Worm (Caenorhabditis elegans) whole organism, midembryonic: Measurements from ENCODE around the gene C32D5.14.

ENCODE experiments used
- T22C8.4 ChIP-seq: fragments of 200-800 bp; sonication (Bioruptor generic); IDR thresholded peaks from 2 replicates; pipeline ENCODE4 v1.3.6; 2022; ENCODE audit warnings: missing genetic modification characterization, missing compliant biosample characterization
- cog-1 ChIP-seq: sonication (generic microtip); optimal IDR thresholded peaks from 2 replicates; lab custom pipeline; 2016; ENCODE audit warnings: missing genetic modification characterization, missing compliant biosample characterization
- flt-1 ChIP-seq: fragments of 200-800 bp; sonication (Bioruptor generic); IDR thresholded peaks from 2 replicates; pipeline ENCODE4 v1.3.6; 2022; ENCODE audit warnings: missing genetic modification characterization, missing compliant biosample characterization
- klf-2 ChIP-seq: fragments of 200-800 bp; sonication (Bioruptor generic); conservative IDR thresholded peaks from 2 replicates; pipeline ENCODE4 v1.3.6; 2022; ENCODE audit warnings: missing genetic modification reagents, missing genetic modification characterization, missing compliant biosample characterization
- med-1 ChIP-seq: sonication (generic microtip); optimal IDR thresholded peaks from 2 replicates; lab custom pipeline; 2017; ENCODE audit warnings: missing genetic modification characterization, mild to moderate bottlenecking, missing compliant biosample characterization, antibody characterized with exemption, missing genetic modification reagents; ENCODE audit not compliant: insufficient read depth
- ref-1 ChIP-seq: fragments of 200-800 bp; sonication (Bioruptor generic); conservative IDR thresholded peaks from 2 replicates; pipeline ENCODE4 v1.3.6; 2022; ENCODE audit warnings: missing genetic modification reagents, missing genetic modification characterization, missing compliant biosample characterization
- tab-1 ChIP-seq: fragments of 200-800 bp; sonication (Bioruptor generic); IDR thresholded peaks from 2 replicates; pipeline ENCODE4 v1.3.6; 2022; ENCODE audit warnings: missing genetic modification characterization, missing compliant biosample characterization
- ztf-23 ChIP-seq: fragments of 200-800 bp; sonication (Bioruptor generic); IDR thresholded peaks from 2 replicates; pipeline ENCODE4 v1.3.6; 2022; ENCODE audit warnings: missing genetic modification reagents, missing genetic modification characterization, missing compliant biosample characterization
- ztf-29 ChIP-seq: fragments of 200-800 bp; sonication (Bioruptor generic); IDR thresholded peaks from 2 replicates; pipeline ENCODE4 v1.3.6; 2022; ENCODE audit warnings: missing genetic modification reagents, missing genetic modification characterization, missing compliant biosample characterization

The C32D5.14 gene

DNA sequence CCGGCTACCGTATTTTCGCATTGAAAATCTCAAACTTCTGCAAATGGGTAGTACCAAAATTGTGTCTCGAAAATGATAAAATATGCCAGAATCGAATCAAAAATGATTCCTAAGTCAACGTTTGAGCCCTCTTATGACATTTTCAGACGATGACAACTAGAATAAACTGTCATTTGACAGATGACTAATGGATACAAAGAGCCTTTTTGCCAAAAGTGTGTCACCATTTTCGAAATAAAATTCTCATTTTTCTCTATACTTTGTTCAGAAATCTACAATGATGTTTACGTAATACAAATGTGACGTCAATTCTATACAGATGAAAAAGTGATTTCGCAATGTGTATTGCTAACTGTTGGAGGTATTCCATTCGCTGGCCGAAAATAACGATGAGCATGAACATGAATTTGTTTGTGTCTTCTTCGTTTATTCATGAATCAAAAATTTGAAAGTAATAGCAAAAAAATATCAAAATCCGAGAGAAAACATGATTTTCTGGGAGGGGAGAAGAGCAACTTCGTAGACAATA, 11.3 kb downstream of the C32D5.14 start:
- TF ChIP-seq med-1, result no peak
- TF ChIP-seq ref-1 (GFP tag; lab: Robert Waterston, UW), result no peak
- TF ChIP-seq ztf-29, result no peak
- no peak for TF ChIP-seq klf-2 (GFP tag; lab: Robert Waterston, UW)
- TF ChIP-seq tab-1 (GFP tag; lab: Robert Waterston, UW), result no peak

DNA sequence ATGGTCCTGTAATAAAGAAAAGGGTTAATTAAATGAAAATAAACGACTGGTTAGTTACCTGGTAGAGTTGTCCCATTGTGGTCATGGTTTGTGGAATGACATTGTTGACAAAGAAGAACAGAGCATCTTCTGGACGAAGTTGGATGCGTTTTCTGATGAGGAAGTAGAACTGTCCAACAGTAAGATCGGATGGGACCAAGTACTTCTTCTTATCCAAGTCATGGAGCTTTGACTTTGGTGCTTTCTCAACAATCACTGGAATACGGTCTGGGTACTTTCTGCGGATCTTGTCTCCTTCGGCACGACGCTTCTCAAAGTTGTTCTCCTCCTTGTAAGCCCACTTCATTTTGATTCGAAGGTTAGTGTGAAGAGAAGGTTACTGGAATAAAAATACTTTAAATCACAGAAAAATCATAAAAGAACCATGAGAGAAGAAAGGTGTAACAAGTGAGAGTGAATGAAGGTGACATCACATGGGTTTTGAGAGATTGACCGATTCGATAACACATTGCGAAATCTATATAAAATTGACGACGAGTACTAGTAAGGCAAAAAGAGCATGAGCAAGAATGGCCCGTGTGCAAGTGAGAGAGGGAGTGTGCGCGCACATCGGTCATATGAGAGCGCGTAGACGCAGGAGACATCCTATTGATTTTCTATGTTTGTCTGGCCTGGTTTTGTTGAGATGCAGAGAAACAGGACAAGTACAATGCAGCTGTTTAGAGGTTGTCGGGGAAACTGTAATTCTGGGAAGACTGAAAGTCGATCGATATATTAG, 12.2 kb downstream of the C32D5.14 start, which contains the start of gene lgg-1:
Gene lgg-1, minus strand, starts transcription at position 379 of the 778 bp plus-strand sequence.
- TF ChIP-seq T22C8.4 (GFP tag; lab: Robert Waterston, UW) (peak; percentile 84), flt-1 (0 out of 2 replicates have a peak, but pooled peaks have one; percentile 11), tab-1 (GFP tag; lab: Robert Waterston, UW) (0 out of 2 replicates have a peak, but pooled peaks have one; percentile 13), klf-2 (GFP tag; lab: Robert Waterston, UW) (no peak), med-1 (no peak), ztf-23 (no peak; the same call in 1 of the 2 replicates), cog-1 (tag; lab: Kevin White, UChicago) (no peak), ztf-29 (no peak), ref-1 (GFP tag; lab: Robert Waterston, UW) (no peak)

DNA sequence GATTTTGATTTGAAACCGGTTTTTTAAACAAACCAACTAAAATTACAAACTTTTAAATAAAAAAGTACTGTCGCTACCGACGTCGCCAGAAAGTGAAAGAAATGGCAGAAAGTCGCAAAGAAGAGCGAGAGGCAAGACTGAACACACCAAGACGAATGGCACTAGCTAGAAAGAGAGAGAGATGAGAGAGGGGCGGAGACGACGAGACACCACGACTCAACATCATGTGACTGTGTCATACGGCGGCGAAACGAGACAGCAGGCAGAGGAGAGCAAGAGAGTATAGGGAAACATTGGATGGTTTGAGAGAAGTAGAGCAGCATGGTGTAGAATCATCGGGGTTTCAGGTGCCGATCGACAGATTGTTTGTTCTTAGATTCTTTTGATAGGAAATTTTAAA, 13.1 kb downstream of the C32D5.14 start:
- TF ChIP-seq ztf-23 (no peak; the same call in 1 of the 2 replicates), tab-1 (GFP tag; lab: Robert Waterston, UW) (0 out of 2 replicates have a peak, but pooled peaks have one; percentile 11), klf-2 (GFP tag; lab: Robert Waterston, UW) (no peak), ref-1 (GFP tag; lab: Robert Waterston, UW) (no peak), cog-1 (tag; lab: Kevin White, UChicago) (peak; percentile 68), ztf-29 (no peak), T22C8.4 (GFP tag; lab: Robert Waterston, UW) (no peak), med-1 (no peak), flt-1 (0 out of 2 replicates have a peak, but pooled peaks have one; percentile 51)

DNA sequence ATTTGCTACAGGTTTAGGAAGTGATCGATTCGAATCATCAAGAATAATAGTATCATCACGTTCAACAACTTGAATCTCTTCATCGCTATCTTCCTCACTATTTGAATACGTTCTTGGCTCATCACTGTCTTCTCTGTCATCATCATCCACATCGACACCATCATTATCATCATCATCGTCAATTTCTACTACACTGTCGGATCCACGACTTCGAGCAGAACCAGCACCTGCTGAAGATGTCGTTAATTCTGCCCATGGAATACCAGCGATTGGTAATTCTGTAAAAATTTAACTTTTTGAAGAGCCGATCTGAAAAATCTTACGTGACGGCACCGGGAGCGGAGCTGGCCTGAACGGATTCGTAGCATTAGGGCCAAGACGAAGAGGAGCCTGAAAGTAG, 14.7 kb downstream of the C32D5.14 start:
- TF ChIP-seq med-1, result no peak
- no peak for TF ChIP-seq tab-1 (GFP tag; lab: Robert Waterston, UW)
- TF ChIP-seq T22C8.4 (GFP tag; lab: Robert Waterston, UW), result no peak
- TF ChIP-seq cog-1 (tag; lab: Kevin White, UChicago), result no peak
- TF ChIP-seq klf-2 (GFP tag; lab: Robert Waterston, UW), result no peak
- TF ChIP-seq ref-1 (GFP tag; lab: Robert Waterston, UW), result no peak
- no peak for TF ChIP-seq ztf-23
- TF ChIP-seq flt-1, result no peak
- no peak for TF ChIP-seq ztf-29

DNA sequence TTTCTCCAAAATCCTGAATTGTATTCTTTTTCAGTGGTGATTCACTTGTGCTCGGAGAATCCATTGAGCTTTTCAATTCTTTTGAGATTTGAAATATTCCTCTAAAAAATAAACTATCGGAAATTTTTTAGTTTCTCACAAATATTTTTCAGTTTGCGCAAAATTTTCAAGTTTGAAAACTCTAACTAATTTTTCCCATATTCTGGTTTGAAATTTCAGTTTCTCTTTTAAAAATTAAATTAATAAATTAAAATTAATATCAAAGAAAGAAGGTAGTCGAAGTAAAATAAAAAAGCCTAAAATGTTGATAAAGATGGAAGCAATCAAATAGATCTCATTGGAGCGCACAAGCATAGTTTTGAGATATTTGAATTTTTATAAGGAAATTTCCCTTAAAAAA, 16.6 kb downstream of the C32D5.14 start, which contains the start of gene C32D5.10:
Gene C32D5.10, minus strand, starts transcription at position 101 of the 400 bp plus-strand sequence.
- TF ChIP-seq cog-1 (tag; lab: Kevin White, UChicago), result no peak
- TF ChIP-seq ztf-29, result no peak
- no peak for TF ChIP-seq med-1
- no peak for TF ChIP-seq ref-1 (GFP tag; lab: Robert Waterston, UW)
- no peak for TF ChIP-seq T22C8.4 (GFP tag; lab: Robert Waterston, UW)
- TF ChIP-seq klf-2 (GFP tag; lab: Robert Waterston, UW), result no peak
- no peak for TF ChIP-seq tab-1 (GFP tag; lab: Robert Waterston, UW)
- TF ChIP-seq flt-1, result no peak
- TF ChIP-seq ztf-23, result no peak

DNA sequence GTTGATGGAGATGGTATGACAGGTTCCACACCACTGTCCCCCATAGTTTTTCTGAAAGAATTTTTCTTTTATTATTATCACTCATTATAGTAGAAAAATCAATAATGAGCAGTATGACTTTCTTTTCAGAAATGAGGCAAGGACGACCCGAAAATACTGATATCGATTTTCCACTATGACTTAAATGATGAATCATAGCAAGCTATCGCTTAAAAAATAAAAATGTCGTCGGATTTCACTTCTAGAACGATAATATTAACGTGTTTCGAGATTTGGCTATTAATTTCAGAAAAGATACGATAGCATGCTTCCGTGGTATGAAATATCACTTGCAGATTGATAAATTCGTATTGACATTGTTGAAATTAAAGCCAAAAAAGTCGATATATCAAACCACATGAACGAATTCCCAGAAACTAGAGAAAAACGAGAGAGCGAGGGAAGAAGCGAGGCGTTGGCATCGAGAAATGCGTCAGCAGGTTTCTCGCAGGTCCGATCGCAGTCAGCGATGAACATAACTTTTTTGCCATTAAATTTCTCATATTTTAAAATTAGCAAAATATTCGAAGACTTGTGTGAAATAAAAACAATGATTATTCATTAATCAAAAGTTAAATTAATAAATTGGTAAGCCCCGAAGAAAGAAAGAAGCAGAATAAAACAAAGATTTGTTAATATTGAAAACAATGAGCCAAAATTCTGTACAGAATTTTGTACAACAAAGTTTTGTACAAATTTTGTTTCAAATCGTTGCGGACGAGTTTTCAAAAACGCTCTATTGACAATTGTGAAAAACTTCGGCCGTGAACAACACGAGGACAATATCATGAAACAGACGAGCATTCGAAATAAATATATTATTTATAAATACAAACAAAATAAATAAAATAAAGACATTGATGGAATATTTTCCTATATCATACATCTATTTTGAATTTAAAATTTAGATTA, 20.4 kb downstream of the C32D5.14 start, which contains the start of gene C32D5.11:
Gene C32D5.11, minus strand, starts transcription at position 51 of the 951 bp plus-strand sequence.
- TF ChIP-seq ztf-23, result 0 out of 2 replicates have a peak, but pooled peaks have one; percentile 31
- TF ChIP-seq med-1, result peak; percentile 18
- no peak for TF ChIP-seq ref-1 (GFP tag; lab: Robert Waterston, UW)
- TF ChIP-seq klf-2 (GFP tag; lab: Robert Waterston, UW), result no peak
- no peak for TF ChIP-seq cog-1 (tag; lab: Kevin White, UChicago)
- TF ChIP-seq T22C8.4 (GFP tag; lab: Robert Waterston, UW), result peak; percentile 7; the same call in 1 of the 2 replicates

DNA sequence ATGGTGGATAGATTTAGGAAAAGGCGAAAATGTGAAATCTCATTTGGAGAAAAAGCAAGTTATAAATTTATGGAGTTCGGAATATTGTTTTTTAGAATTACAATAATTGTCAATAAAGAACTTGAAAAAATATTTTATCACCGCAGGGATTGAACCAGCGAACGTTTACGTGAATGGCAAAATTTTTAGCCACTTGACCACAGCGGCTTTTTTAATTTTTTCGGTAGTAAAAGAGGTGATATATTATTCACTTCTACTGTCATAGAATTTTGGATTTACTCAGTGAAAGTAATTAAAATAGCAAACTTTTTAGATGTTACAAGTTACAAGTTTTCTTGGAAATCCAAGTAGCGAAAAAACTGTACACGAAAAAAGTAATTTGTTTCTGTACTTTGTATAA, 22.9 kb downstream of the C32D5.14 start:
- TF ChIP-seq ztf-23 (no peak), ztf-29 (no peak)

DNA sequence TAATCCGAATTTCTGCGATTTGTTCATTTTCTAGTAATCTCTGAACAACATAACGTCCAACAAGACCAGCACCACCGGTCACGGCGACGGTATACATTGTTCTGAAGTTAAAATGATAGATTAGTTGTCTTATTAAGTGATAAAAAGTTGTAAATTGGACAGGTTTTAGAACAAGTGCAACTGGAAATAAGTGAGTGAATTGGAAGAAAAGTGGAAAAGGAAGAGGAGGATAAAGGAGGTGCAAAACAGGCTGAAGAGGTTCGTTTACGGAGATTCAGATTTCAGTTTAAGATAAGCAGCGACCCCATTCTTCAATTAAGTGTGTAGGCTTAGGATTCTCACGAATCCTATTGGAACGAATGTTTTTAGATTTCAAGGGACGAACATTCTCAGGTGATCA, 23.6 kb downstream of the C32D5.14 start, which contains the start of gene C32D5.12:
Gene C32D5.12, minus strand, starts transcription at position 101 of the 400 bp plus-strand sequence.
- TF ChIP-seq ref-1 (GFP tag; lab: Robert Waterston, UW) (no peak), flt-1 (no peak), ztf-23 (no peak), cog-1 (tag; lab: Kevin White, UChicago) (no peak), T22C8.4 (GFP tag; lab: Robert Waterston, UW) (no peak), med-1 (no peak), klf-2 (GFP tag; lab: Robert Waterston, UW) (no peak), ztf-29 (no peak), tab-1 (GFP tag; lab: Robert Waterston, UW) (no peak)

DNA sequence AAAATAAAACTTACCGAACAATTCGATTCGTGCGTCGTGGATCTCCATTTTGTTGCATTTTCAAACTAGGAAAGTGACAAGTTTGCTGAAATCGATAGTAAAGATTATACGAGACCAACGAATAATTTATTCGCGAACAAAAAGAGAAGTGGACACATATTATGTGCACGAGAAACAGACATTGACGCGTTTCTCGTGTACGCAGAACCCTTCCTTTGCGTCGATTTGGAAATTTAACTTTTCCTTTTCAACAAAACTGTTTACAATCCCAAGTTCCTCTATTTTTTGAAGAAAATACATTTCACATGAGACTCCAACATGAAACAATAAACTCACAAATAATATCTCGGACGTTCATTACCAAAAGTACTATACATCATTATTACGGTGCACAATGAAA, 25.5 kb downstream of the C32D5.14 start, which contains the start of gene K10B2.4:
Gene K10B2.4, minus strand, starts transcription at position 138 of the 400 bp plus-strand sequence.
- TF ChIP-seq ref-1 (GFP tag; lab: Robert Waterston, UW) (no peak), T22C8.4 (GFP tag; lab: Robert Waterston, UW) (no peak), med-1 (no peak), cog-1 (tag; lab: Kevin White, UChicago) (no peak), ztf-23 (peak; percentile 65; the same call in 1 of the 2 replicates), flt-1 (no peak), tab-1 (GFP tag; lab: Robert Waterston, UW) (no peak)
